Worm (Caenorhabditis elegans): Measurements from ENCODE around the gene nspe-3.

DNA sequence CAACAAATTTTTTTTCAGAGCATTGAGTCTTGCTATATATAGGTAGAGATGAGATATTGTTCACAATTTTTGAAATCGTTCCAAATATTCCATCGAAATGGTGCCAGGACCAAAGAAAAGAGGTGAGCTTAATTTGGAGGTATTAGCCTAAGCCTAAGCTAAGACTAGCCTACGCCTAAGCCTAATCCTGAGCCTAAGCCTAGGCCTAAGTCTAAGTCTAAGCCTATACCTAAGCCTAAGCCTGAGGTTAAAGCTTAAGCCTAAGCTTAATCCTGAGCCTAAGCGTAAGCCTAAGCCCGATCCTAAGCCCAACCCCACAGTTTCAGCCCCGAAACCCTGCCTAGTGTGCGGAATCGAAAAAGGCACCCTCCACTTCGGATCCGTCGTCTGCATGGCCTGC lies 18.9 kb downstream of the nspe-3 start, which contains the start of gene nhr-234:
- TF ChIP-seq skn-1 (tag; optimal IDR thresholded peaks at IDR 0.05) = no peak
- no peak for TF ChIP-seq elt-1 (tag; optimal IDR thresholded peaks at IDR 0.05)
- TF ChIP-seq ceh-28 (tag; optimal IDR thresholded peaks at IDR 0.05) = no peak
- no peak for TF ChIP-seq ztf-11 (tag; optimal IDR thresholded peaks at IDR 0.05)
- no peak for TF ChIP-seq pha-4 (tag; optimal IDR thresholded peaks at IDR 0.05)
- no peak for TF ChIP-seq zag-1 (tag; optimal IDR thresholded peaks at IDR 0.05)
- TF ChIP-seq nhr-28 (tag; optimal IDR thresholded peaks at IDR 0.05) = no peak
- no peak for TF ChIP-seq mdl-1 (tag; optimal IDR thresholded peaks at IDR 0.05)
- no peak for TF ChIP-seq nfya-1 (tag; optimal IDR thresholded peaks at IDR 0.05; ENCODE audit: insufficient read depth)
- no peak for TF ChIP-seq ceh-82 (tag; optimal IDR thresholded peaks at IDR 0.05)
- no peak for TF ChIP-seq sea-2 (GFP tag; optimal IDR thresholded peaks at IDR 0.05)
- TF ChIP-seq egl-5 (tag; optimal IDR thresholded peaks at IDR 0.05) = no peak
- no peak for TF ChIP-seq ceh-9 (tag; optimal IDR thresholded peaks at IDR 0.05)
- TF ChIP-seq lin-15B (tag; optimal IDR thresholded peaks at IDR 0.05) = no peak
